Worm (Caenorhabditis elegans) whole organism, L3 larva: ENCODE data around the gene T12A7.6.

ENCODE experiments used
- R02D3.7 ChIP-seq: fragments of 150-350 bp; optimal IDR thresholded peaks from 2 replicates; lab custom pipeline; 2014; ENCODE audit warnings: missing biosample characterization, missing genetic modification characterization
- ZK546.5 ChIP-seq: sonication (generic microtip); optimal IDR thresholded peaks from 2 replicates; lab custom pipeline; 2017; ENCODE audit warnings: missing biosample characterization, missing genetic modification characterization
- aly-2 ChIP-seq: fragments of 150-350 bp; optimal IDR thresholded peaks from 2 replicates; lab custom pipeline; 2014; ENCODE audit warnings: missing biosample characterization, missing genetic modification characterization
- ceh-82 ChIP-seq: fragments of 150-350 bp; optimal IDR thresholded peaks from 2 replicates; lab custom pipeline; 2014; ENCODE audit warnings: missing biosample characterization, missing genetic modification characterization
- ceh-9 ChIP-seq: sonication (generic microtip); optimal IDR thresholded peaks from 2 replicates; lab custom pipeline; 2018; ENCODE audit warnings: missing biosample characterization, missing genetic modification characterization
- elt-1 ChIP-seq: fragments of 150-350 bp; optimal IDR thresholded peaks from 2 replicates; lab custom pipeline; 2014; ENCODE audit warnings: missing biosample characterization, missing genetic modification characterization
- elt-2 ChIP-seq: sonication (generic microtip); optimal IDR thresholded peaks from 2 replicates; lab custom pipeline; 2016; ENCODE audit warnings: missing genetic modification reagents, mild to moderate bottlenecking, missing genetic modification characterization, missing compliant biosample characterization
- elt-3 ChIP-seq, 3 experiments: fragments of 150-350 bp in 1 of 3; sonication (generic microtip) in 2 of 3; optimal IDR thresholded peaks; 2 replicates in 2 of 3; 4 replicates in 1 of 3; lab custom pipeline; 2014 to 2017; ENCODE audit warnings: missing biosample characterization in 3 of 3, missing genetic modification characterization in 3 of 3
- fkh-10 ChIP-seq: sonication (generic microtip); optimal IDR thresholded peaks from 2 replicates; lab custom pipeline; 2017; ENCODE audit warnings: missing biosample characterization, missing genetic modification reagents, missing genetic modification characterization
- fkh-2 ChIP-seq: fragments of 150-350 bp; optimal IDR thresholded peaks from 2 replicates; lab custom pipeline; 2014; ENCODE audit warnings: missing biosample characterization, missing genetic modification reagents, missing genetic modification characterization
- fos-1 ChIP-seq: fragments of 150-350 bp; optimal IDR thresholded peaks from 2 replicates; lab custom pipeline; 2014; ENCODE audit warnings: missing biosample characterization, missing genetic modification characterization
- hmg-11 ChIP-seq: sonication (generic microtip); optimal IDR thresholded peaks from 2 replicates; lab custom pipeline; 2016; ENCODE audit warnings: missing genetic modification characterization, missing compliant biosample characterization
- jun-1 ChIP-seq: fragments of 150-350 bp; optimal IDR thresholded peaks from 2 replicates; lab custom pipeline; 2014; ENCODE audit warnings: missing biosample characterization, missing genetic modification reagents, missing genetic modification characterization
- lin-15B ChIP-seq: fragments of 150-350 bp; optimal IDR thresholded peaks from 2 replicates; lab custom pipeline; 2014; ENCODE audit warnings: missing biosample characterization, missing genetic modification characterization
- lsy-12 ChIP-seq: sonication (generic microtip); optimal IDR thresholded peaks from 2 replicates; lab custom pipeline; 2016; ENCODE audit warnings: mild to moderate bottlenecking, missing genetic modification characterization, missing compliant biosample characterization
- mdl-1 ChIP-seq: fragments of 150-350 bp; optimal IDR thresholded peaks from 2 replicates; lab custom pipeline; 2014; ENCODE audit warnings: missing biosample characterization, missing genetic modification characterization
- mml-1 ChIP-seq: fragments of 150-350 bp; sonication (generic microtip); optimal IDR thresholded peaks from 3 replicates; lab custom pipeline; 2014; ENCODE audit warnings: missing biosample characterization, missing genetic modification characterization
- nfya-1 ChIP-seq: sonication (generic microtip); optimal IDR thresholded peaks from 2 replicates; lab custom pipeline; 2017; ENCODE audit warnings: missing genetic modification characterization, mild to moderate bottlenecking, missing compliant biosample characterization, antibody characterized with exemption, moderate library complexity; ENCODE audit not compliant: insufficient read depth
- nhr-11 ChIP-seq: fragments of 150-350 bp; optimal IDR thresholded peaks from 2 replicates; lab custom pipeline; 2014; ENCODE audit warnings: missing biosample characterization, missing genetic modification characterization
- nhr-12 ChIP-seq: fragments of 150-350 bp; optimal IDR thresholded peaks from 2 replicates; lab custom pipeline; 2014; ENCODE audit warnings: missing biosample characterization, missing genetic modification characterization
- nhr-23 ChIP-seq: fragments of 150-350 bp; optimal IDR thresholded peaks from 2 replicates; lab custom pipeline; 2014; ENCODE audit warnings: missing biosample characterization, missing genetic modification reagents, missing genetic modification characterization
- nhr-237 ChIP-seq: fragments of 150-350 bp; optimal IDR thresholded peaks from 2 replicates; lab custom pipeline; 2014; ENCODE audit warnings: missing biosample characterization, missing genetic modification characterization
- nhr-25 ChIP-seq: sonication (generic microtip); optimal IDR thresholded peaks from 2 replicates; lab custom pipeline; 2017; ENCODE audit warnings: missing biosample characterization, missing genetic modification characterization
- nhr-28 ChIP-seq: fragments of 150-350 bp; optimal IDR thresholded peaks from 2 replicates; lab custom pipeline; 2014; ENCODE audit warnings: missing biosample characterization, missing genetic modification characterization
- nhr-43 ChIP-seq: sonication (generic microtip); optimal IDR thresholded peaks from 2 replicates; lab custom pipeline; 2016; ENCODE audit warnings: mild to moderate bottlenecking, missing genetic modification characterization, missing compliant biosample characterization; ENCODE audit not compliant: poor library complexity, severe bottlenecking
- nhr-67 ChIP-seq: fragments of 150-350 bp; optimal IDR thresholded peaks from 2 replicates; lab custom pipeline; 2014; ENCODE audit warnings: missing biosample characterization, missing genetic modification characterization
- nhr-76 ChIP-seq: fragments of 150-350 bp; sonication (generic microtip); optimal IDR thresholded peaks from 5 replicates; lab custom pipeline; 2014; ENCODE audit warnings: missing biosample characterization, missing genetic modification characterization
- pha-4 ChIP-seq: fragments of 150-350 bp; optimal IDR thresholded peaks from 2 replicates; lab custom pipeline; 2014; ENCODE audit warnings: missing biosample characterization, missing genetic modification reagents, missing genetic modification characterization
- pqm-1 ChIP-seq: fragments of 150-350 bp; optimal IDR thresholded peaks from 2 replicates; lab custom pipeline; 2017; ENCODE audit warnings: missing biosample characterization, missing genetic modification characterization, inconsistent platforms
- sea-2 ChIP-seq: fragments of 150-350 bp; sonication (generic microtip); optimal IDR thresholded peaks from 4 replicates; lab custom pipeline; 2014; ENCODE audit warnings: missing biosample characterization, missing genetic modification reagents, missing genetic modification characterization
- skn-1 ChIP-seq: fragments of 150-350 bp; optimal IDR thresholded peaks from 2 replicates; lab custom pipeline; 2014; ENCODE audit warnings: missing biosample characterization, missing genetic modification characterization
- unc-62 ChIP-seq: fragments of 150-350 bp; sonication (generic microtip); optimal IDR thresholded peaks from 4 replicates; lab custom pipeline; 2014; ENCODE audit warnings: missing biosample characterization, missing genetic modification reagents, missing genetic modification characterization
- zag-1 ChIP-seq: fragments of 150-350 bp; optimal IDR thresholded peaks from 2 replicates; lab custom pipeline; 2014; ENCODE audit warnings: missing biosample characterization, missing genetic modification characterization
- ztf-11 ChIP-seq: fragments of 150-350 bp; optimal IDR thresholded peaks from 2 replicates; lab custom pipeline; 2014; ENCODE audit warnings: missing biosample characterization, missing genetic modification characterization
- ztf-4 ChIP-seq: fragments of 150-350 bp; optimal IDR thresholded peaks from 2 replicates; lab custom pipeline; 2014; ENCODE audit warnings: missing biosample characterization, missing genetic modification characterization

Gene T12A7.6

ce11 chrIV:11771064-11771463, 22.0 kb downstream of the T12A7.6 start:
- TF ChIP-seq mdl-1 (tag; lab: Kevin White, UChicago) (no peak), ceh-9 (tag; lab: Kevin White, UChicago) (no peak), pha-4 (tag; lab: Kevin White, UChicago) (peak; percentile 7), elt-2 (tag; lab: Kevin White, UChicago) (peak; percentile 91), pqm-1 (tag; lab: Kevin White, UChicago) (peak; percentile 43)

DNA sequence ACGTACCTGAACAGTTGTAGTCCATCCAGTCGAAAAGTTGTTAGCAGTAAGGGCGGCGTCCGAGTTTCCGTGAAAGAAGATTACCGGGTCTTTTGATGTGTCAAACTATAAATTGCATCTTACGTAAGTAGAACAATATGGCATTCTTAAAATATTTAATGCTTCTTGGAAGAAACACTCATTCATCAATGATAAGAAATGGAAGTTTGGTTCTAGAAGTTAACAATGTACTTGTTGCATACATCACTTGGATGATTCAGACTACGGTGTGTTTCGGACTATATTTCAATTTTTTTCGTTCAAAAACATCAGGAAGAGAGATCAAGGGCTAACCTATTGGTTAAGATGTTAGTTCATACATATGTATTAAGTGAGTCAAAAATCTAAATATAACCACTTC, 23.1 kb downstream of the T12A7.6 start:
- TF ChIP-seq ztf-4 = no peak
- TF ChIP-seq ztf-11 (tag; lab: Kevin White, UChicago) = no peak
- no peak for TF ChIP-seq elt-3 (tag; optimal IDR thresholded peaks at IDR 0.05; lab: Kevin White, UChicago)
- no peak for TF ChIP-seq aly-2 (tag; lab: Kevin White, UChicago)
- no peak for TF ChIP-seq ZK546.5 (tag; lab: Kevin White, UChicago)
- TF ChIP-seq hmg-11 (tag; lab: Kevin White, UChicago) = no peak
- no peak for TF ChIP-seq nhr-25
- TF ChIP-seq nhr-28 (tag; lab: Kevin White, UChicago) = no peak
- TF ChIP-seq mdl-1 (tag; lab: Kevin White, UChicago) = no peak
- TF ChIP-seq sea-2 (GFP tag; lab: Kevin White, UChicago) = no peak
- no peak for TF ChIP-seq skn-1 (tag; lab: Kevin White, UChicago)
- no peak for TF ChIP-seq nhr-43 (tag; lab: Kevin White, UChicago)
- no peak for TF ChIP-seq nhr-67 (tag; lab: Kevin White, UChicago)
- no peak for TF ChIP-seq mml-1
- no peak for TF ChIP-seq zag-1 (tag; lab: Kevin White, UChicago)
- TF ChIP-seq nhr-76 (tag; lab: Kevin White, UChicago) = no peak
- no peak for TF ChIP-seq lin-15B
- no peak for TF ChIP-seq lsy-12 (tag; lab: Kevin White, UChicago)

DNA sequence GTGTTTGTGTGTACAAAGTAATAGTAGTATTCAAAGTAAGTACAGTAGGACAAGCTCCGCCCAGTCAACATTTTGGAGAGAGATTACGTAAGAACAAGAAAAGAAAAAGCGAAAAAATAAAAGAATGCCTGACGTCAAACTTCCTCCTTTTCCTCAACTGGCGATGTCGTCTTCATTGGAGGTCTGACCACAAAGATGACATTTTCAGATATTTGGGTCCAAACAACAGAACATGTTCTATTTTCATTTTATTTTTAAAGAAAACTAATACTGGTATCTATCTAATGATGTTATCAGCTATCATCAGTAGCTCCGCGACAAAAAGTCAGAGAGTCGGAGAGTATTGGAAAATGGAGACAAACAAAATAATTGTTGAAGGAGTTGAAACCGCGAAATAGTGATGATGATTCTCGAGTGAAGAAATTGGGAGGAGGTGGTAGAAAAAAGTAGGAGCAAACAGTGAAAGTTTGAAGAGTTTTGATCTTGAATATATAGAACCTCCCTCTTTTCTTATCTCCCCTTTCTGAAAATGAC, 24.7 kb downstream of the T12A7.6 start, which contains the start of gene lips-5:
Gene lips-5 (minus strand): TSS at position 51 of the 534 bp plus-strand sequence.
- TF ChIP-seq elt-2 (tag; lab: Kevin White, UChicago) (peak; percentile 56), lin-15B (no peak)

DNA sequence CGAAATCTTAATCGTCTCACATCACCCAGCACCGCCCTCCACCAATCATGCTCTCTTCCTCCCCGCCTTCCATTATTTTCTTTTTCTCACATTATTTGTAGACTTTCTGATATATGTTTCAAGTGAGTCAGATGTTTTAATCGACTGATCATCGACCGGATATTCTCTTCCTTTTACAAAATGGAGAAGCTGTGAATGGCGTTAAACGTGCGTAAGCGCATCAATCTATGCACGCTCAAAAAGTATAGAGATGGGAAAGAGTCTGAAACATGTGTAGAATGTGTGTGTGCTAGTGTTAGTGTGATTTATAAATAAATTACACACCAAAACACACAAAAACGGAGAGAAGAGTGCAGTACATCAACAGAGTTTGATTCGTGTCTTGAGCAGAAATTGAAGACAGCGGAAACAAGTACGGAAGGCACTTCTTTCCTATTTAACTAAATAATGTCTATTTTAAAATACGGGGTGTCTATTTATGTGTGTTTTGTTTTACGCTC, 28.0 kb downstream of the T12A7.6 start:
- TF ChIP-seq nfya-1 (tag; lab: Kevin White, UChicago) = no peak
- no peak for TF ChIP-seq fkh-10
- TF ChIP-seq ztf-11 (tag; lab: Kevin White, UChicago) = no peak
- TF ChIP-seq nhr-76 (tag; lab: Kevin White, UChicago) = no peak
- no peak for TF ChIP-seq nhr-67 (tag; lab: Kevin White, UChicago)
- no peak for TF ChIP-seq fkh-2 (tag; lab: Kevin White, UChicago)
- TF ChIP-seq elt-2 (tag; lab: Kevin White, UChicago) = no peak
- TF ChIP-seq unc-62 (GFP tag; lab: Kevin White, UChicago) = no peak
- no peak for TF ChIP-seq R02D3.7
- no peak for TF ChIP-seq mml-1
- TF ChIP-seq, all 47 proteins: peak for 0

ce11 chrIV:11779028-11779427, 30.0 kb downstream of the T12A7.6 start, which contains the start of gene lpr-2:
lpr-2 (plus strand) TSS chrIV:11779216.
- TF ChIP-seq elt-1 (tag; lab: Kevin White, UChicago) (no peak), unc-62 (GFP tag; lab: Kevin White, UChicago) (no peak), nhr-43 (tag; lab: Kevin White, UChicago) (no peak), nfya-1 (tag; lab: Kevin White, UChicago) (no peak), jun-1 (no peak), mdl-1 (tag; lab: Kevin White, UChicago) (no peak)

DNA sequence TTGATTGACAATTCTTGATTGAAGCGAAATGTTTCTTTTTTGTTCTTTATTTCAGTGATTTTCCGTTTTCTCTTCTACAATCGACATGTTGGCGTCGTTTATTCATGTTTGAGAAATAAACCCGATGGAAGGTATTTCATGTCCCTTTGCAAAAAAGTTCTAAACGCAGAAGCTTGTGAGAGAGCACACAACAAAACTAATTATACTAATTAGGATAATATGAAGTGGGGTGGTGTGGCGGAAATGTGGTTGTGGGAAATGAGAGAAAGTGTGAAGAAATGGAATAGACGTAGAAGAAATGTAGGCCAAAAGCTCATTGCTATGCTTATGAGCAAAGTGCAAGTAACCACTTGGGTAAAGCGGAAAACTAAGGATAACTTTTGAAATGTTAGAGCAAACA, 33.8 kb downstream of the T12A7.6 start:
- TF ChIP-seq ceh-82 (tag; lab: Kevin White, UChicago) (no peak), nhr-11 (tag; lab: Kevin White, UChicago) (no peak), mdl-1 (tag; lab: Kevin White, UChicago) (no peak), R02D3.7 (no peak), ztf-11 (tag; lab: Kevin White, UChicago) (no peak), nhr-23 (no peak), nhr-76 (tag; lab: Kevin White, UChicago) (no peak), lin-15B (no peak), nhr-237 (tag; lab: Kevin White, UChicago) (no peak), nhr-12 (tag; lab: Kevin White, UChicago) (no peak), fos-1 (no peak)
